Fruit fly (Drosophila melanogaster) whole organism, embryonic: ENCODE measurements around the gene Mbs.

Source experiments
- CG1792 ChIP-seq: fragments of 200-800 bp; sonication (Bioruptor generic); optimal IDR thresholded peaks from 2 replicates; lab custom pipeline; 2016; ENCODE audit warnings: missing biosample characterization, missing genetic modification characterization
- CG18619 ChIP-seq: fragments of 200-800 bp; sonication (Bioruptor generic); optimal IDR thresholded peaks from 3 replicates; lab custom pipeline; 2017; ENCODE audit warnings: missing biosample characterization, mild to moderate bottlenecking, missing genetic modification characterization
- CG32772 ChIP-seq: fragments of 200-800 bp; sonication (Bioruptor generic); IDR thresholded peaks from 2 replicates; pipeline ENCODE4 v1.3.6; 2022; ENCODE audit warnings: missing biosample characterization, missing genetic modification characterization
- CG42726 ChIP-seq: fragments of 200-800 bp; sonication (Bioruptor generic); IDR thresholded peaks from 2 replicates; pipeline ENCODE4 v1.3.6; 2022; ENCODE audit warnings: missing biosample characterization, missing genetic modification characterization; ENCODE audit not compliant: partially characterized antibody
- CG6175 ChIP-seq: fragments of 200-800 bp; sonication (Bioruptor generic); IDR thresholded peaks from 3 replicates; pipeline ENCODE4 v1.3.6; 2022; ENCODE audit warnings: missing biosample characterization, missing genetic modification characterization
- MBD-R2 ChIP-seq: fragments of 200-800 bp; sonication (Bioruptor generic); IDR thresholded peaks from 2 replicates; pipeline ENCODE4 v1.3.6; 2022; ENCODE audit warnings: missing biosample characterization, missing genetic modification characterization
- Oaz ChIP-seq: fragments of 200-800 bp; sonication (Bioruptor generic); IDR thresholded peaks from 2 replicates; pipeline ENCODE4 v1.3.6; 2022; ENCODE audit warnings: missing biosample characterization, missing genetic modification characterization
- Ptx1 ChIP-seq: fragments of 200-800 bp; sonication (Bioruptor generic); IDR thresholded peaks from 2 replicates; pipeline ENCODE4 v1.3.6; 2022; ENCODE audit warnings: missing biosample characterization, missing genetic modification characterization
- Sry-β ChIP-seq: fragments of 200-800 bp; sonication (Bioruptor generic); optimal IDR thresholded peaks from 2 replicates; lab custom pipeline; 2018; ENCODE audit warnings: missing biosample characterization, mild to moderate bottlenecking, missing genetic modification characterization, moderate library complexity
- Ssrp ChIP-seq: fragments of 200-800 bp; sonication (Bioruptor generic); optimal IDR thresholded peaks from 2 replicates; lab custom pipeline; 2018; ENCODE audit warnings: missing biosample characterization, mild to moderate bottlenecking, missing genetic modification characterization, moderate library complexity
- fd96Cb ChIP-seq: fragments of 200-800 bp; sonication (Bioruptor generic); optimal IDR thresholded peaks from 2 replicates; lab custom pipeline; 2018; ENCODE audit warnings: missing biosample characterization, mild to moderate bottlenecking, missing genetic modification characterization, moderate library complexity
- insv ChIP-seq, 2 experiments: fragments of 200-800 bp; sonication (Bioruptor generic); optimal IDR thresholded peaks; 3 replicates each; lab custom pipeline; 2016 to 2018; ENCODE audit warnings: missing biosample characterization in 2 of 2, missing genetic modification characterization in 2 of 2
- inv ChIP-seq: fragments of 200-800 bp; sonication (Bioruptor generic); IDR thresholded peaks from 2 replicates; pipeline ENCODE4 v1.3.6; 2022; ENCODE audit warnings: missing biosample characterization, missing genetic modification characterization; ENCODE audit not compliant: partially characterized antibody
- unpg ChIP-seq: fragments of 200-800 bp; sonication (Bioruptor generic); optimal IDR thresholded peaks from 3 replicates; lab custom pipeline; 2018; ENCODE audit warnings: missing biosample characterization, mild to moderate bottlenecking, missing genetic modification characterization, moderate library complexity

DNA sequence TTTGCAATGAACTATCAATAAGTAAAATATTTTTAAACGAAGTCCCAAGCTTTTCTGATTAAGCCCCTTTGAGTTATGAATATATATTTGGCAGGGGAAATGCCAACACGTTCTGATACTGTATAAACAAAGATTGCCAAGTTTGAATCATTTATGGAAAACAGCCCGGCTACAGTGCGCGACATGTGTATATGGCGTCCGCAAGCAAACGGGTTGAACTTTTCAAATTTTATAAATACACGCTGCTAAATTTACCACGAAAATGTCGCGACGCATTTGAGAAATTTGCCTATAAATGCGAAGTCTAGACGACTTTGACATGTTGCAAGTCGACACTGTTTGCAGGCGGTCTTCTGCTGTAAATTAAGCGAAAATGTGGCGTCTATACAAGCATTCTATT is 3.7 kb upstream of the Mbs start:
- TF ChIP-seq CG6175 (GFP tag; lab: Robert Waterston, UW) (0 out of 3 replicates have a peak, but pooled peaks have one; percentile 67), insv (GFP tag; optimal IDR thresholded peaks at IDR 0.05; lab: Kevin White, UChicago) (no peak), unpg (GFP tag; lab: Kevin White, UChicago) (peak; percentile 54), CG1792 (GFP tag; lab: Kevin White, UChicago) (no peak), inv (no peak), Ptx1 (GFP tag; lab: Robert Waterston, UW) (peak; percentile 52; the same call in 1 of the 2 replicates), MBD-R2 (peak; percentile 46; the same call in 1 of the 2 replicates), CG32772 (GFP tag; lab: Robert Waterston, UW) (no peak), CG18619 (GFP tag; lab: Kevin White, UChicago) (peak; percentile 10), Oaz (no peak), CG42726 (GFP tag; lab: Robert Waterston, UW) (no peak), Sry-β (no peak), fd96Cb (tag; lab: Kevin White, UChicago) (no peak), Ssrp (no peak)
